Worm (Caenorhabditis elegans) whole organism, L1 larva: ENCODE results near the gene ncx-6.

ENCODE experiments used
- alr-1 ChIP-seq: fragments of 200-800 bp; sonication (Bioruptor generic); optimal IDR thresholded peaks from 2 replicates; lab custom pipeline; 2018; ENCODE audit warnings: borderline replicate concordance, mild to moderate bottlenecking, missing genetic modification characterization, missing compliant biosample characterization
- dsc-1 ChIP-seq: sonication (generic microtip); optimal IDR thresholded peaks from 2 replicates; lab custom pipeline; 2016; ENCODE audit warnings: mild to moderate bottlenecking, missing genetic modification characterization, missing compliant biosample characterization
- efl-1 ChIP-seq, 4 experiments: fragments of 150-350 bp; optimal IDR thresholded peaks in 3 of 4; peaks in 1 of 4; 1 replicate in 1 of 4; 2 replicates in 3 of 4; lab custom pipeline; 2014; ENCODE audit warnings: missing biosample characterization in 2 of 4, missing genetic modification characterization in 2 of 4, missing genetic modification reagents in 2 of 4
- lin-39 ChIP-seq: fragments of 150-350 bp; optimal IDR thresholded peaks from 2 replicates; lab custom pipeline; 2014; ENCODE audit warnings: missing biosample characterization, missing genetic modification reagents, missing genetic modification characterization
- lir-3 ChIP-seq: sonication (generic microtip); optimal IDR thresholded peaks from 2 replicates; lab custom pipeline; 2016; ENCODE audit warnings: mild to moderate bottlenecking, missing genetic modification characterization, moderate library complexity, missing compliant biosample characterization; ENCODE audit not compliant: poor library complexity
- nhr-76 ChIP-seq: sonication (generic microtip); optimal IDR thresholded peaks from 2 replicates; lab custom pipeline; 2017; ENCODE audit warnings: missing biosample characterization, missing genetic modification characterization
- pqm-1 ChIP-seq: sonication (generic microtip); optimal IDR thresholded peaks from 3 replicates; lab custom pipeline; 2017; ENCODE audit warnings: missing biosample characterization, missing genetic modification characterization

ce11 chrIII:9694474-9694873 is 19.3 kb downstream of the ncx-6 start, which contains the start of gene set-3:
- TF ChIP-seq lin-39 (tag; lab: Kevin White, UChicago) (no peak), nhr-76 (tag; lab: Kevin White, UChicago) (no peak), pqm-1 (no peak), efl-1 (optimal IDR thresholded peaks at IDR 0.05; lab: Kevin White, UChicago) (no peak), efl-1 (GFP tag; optimal IDR thresholded peaks at IDR 0.05 in 1 of 2; lab: Kevin White, UChicago) (no peak), lir-3 (tag; lab: Kevin White, UChicago) (no peak), alr-1 (no peak), dsc-1 (tag; lab: Kevin White, UChicago) (no peak)
